Worm (Caenorhabditis elegans): Measurements from ENCODE around the gene rei-2.

rei-2 gene

DNA sequence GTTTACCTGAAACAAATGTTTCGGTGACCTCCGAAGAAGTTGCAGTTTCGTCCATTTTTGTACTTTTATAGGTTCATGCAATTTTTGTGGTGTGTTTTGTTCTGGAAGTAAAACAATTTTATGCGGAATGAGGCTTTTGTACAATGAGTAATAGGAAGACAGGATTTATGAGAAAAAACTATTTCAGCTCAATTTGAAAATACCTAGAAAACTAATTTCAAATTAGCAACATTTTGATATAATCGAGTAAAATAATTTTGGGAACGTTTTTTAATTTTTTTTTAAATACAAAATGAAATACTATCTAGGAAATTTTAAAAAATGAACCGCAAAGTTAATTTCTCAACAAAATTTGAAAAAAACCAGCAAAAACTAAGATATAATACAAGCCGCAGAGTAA lies at the start of gene rei-2:
Gene rei-2 (minus strand): TSS at position 101 of the 400 bp plus-strand sequence.
- TF ChIP-seq sea-1 (GFP tag; conservative IDR thresholded peaks at IDR 0.05) (no peak), hnd-1 (tag; optimal IDR thresholded peaks at IDR 0.05) (no peak), B0310.2 (tag; optimal IDR thresholded peaks at IDR 0.05) (no peak)

DNA sequence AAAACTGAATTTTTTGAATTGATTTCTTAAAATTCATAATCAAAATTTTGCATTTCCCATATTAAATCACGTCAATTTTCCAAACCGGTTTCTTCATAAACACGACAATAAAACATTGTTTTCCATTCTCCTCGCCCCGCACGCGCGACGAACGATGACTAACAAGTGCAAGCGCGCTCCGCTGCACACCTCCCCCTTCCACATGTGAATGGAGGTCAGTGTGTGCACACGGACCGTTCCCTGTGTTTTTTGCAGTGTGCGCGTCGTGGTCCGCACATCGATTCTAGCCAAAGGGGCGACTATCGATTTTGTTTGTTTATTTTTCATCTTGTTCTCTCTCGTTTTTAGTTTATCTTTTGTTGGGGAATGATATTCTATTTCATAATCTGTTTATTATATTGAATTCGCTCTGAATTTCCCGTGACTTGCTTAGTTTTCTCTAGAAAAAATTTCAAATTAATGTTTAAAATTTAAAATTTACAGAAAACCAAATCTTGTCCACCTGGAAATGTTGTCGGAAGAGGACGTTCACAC lies 40.6 kb upstream of the rei-2 start, which contains the start of gene snx-1:
Gene snx-1 (plus strand): TSS at position 484 of the 534 bp plus-strand sequence.
- TF ChIP-seq ets-7 (tag; optimal IDR thresholded peaks at IDR 0.05), result no peak
- peak; percentile 24 for TF ChIP-seq F13C5.2 (tag; optimal IDR thresholded peaks at IDR 0.05)
- TF ChIP-seq hmg-4 (GFP tag; optimal IDR thresholded peaks at IDR 0.05), result peak; percentile 60

DNA sequence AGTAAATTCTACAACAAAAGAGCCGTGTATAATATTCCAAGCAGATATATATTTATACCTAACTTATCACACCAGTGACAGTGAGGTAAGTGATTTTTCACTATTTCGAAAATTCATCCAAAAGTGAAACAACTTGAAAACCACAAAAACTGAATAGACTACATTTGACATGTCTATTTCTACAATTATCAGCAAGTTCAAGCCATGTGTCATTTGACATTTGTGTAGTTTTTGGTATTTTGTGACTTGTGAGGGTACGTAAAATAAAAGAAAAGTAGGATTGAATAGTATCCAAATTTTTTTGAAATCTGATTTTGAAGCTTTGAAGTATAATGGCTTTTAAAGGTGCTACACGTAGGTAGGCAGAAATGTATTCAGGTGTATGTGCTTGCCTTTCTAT lies 38.3 kb upstream of the rei-2 start:
- TF ChIP-seq tra-4 (tag; optimal IDR thresholded peaks at IDR 0.05), result no peak
- TF ChIP-seq F13C5.2 (tag; optimal IDR thresholded peaks at IDR 0.05), result no peak
- no peak for TF ChIP-seq pes-1 (GFP tag; IDR thresholded peaks at IDR 0.05)
- TF ChIP-seq ets-7 (tag; optimal IDR thresholded peaks at IDR 0.05), result no peak
- TF ChIP-seq sea-1 (GFP tag; conservative IDR thresholded peaks at IDR 0.05), result no peak
- TF ChIP-seq flt-1 (GFP tag; IDR thresholded peaks at IDR 0.05), result no peak
- TF ChIP-seq ama-1 (optimal IDR thresholded peaks at IDR 0.05), result no peak
- no peak for TF ChIP-seq tbx-11 (GFP tag; IDR thresholded peaks at IDR 0.05)
- TF ChIP-seq ceh-36 (tag; optimal IDR thresholded peaks at IDR 0.05), result no peak
- TF ChIP-seq hmg-4 (GFP tag; optimal IDR thresholded peaks at IDR 0.05), result no peak
- TF ChIP-seq tbx-37 (GFP tag; conservative IDR thresholded peaks at IDR 0.05), result no peak
- TF ChIP-seq aly-1 (tag; optimal IDR thresholded peaks at IDR 0.05), result no peak
- TF ChIP-seq hnd-1 (tag; optimal IDR thresholded peaks at IDR 0.05), result no peak
- TF ChIP-seq scrt-1 (GFP tag; IDR thresholded peaks at IDR 0.05), result no peak
- TF ChIP-seq hmbx-1 (tag; optimal IDR thresholded peaks at IDR 0.05), result no peak
- TF ChIP-seq ceh-13 (GFP tag; optimal IDR thresholded peaks at IDR 0.05), result no peak
- TF ChIP-seq B0310.2 (tag; optimal IDR thresholded peaks at IDR 0.05), result no peak

DNA sequence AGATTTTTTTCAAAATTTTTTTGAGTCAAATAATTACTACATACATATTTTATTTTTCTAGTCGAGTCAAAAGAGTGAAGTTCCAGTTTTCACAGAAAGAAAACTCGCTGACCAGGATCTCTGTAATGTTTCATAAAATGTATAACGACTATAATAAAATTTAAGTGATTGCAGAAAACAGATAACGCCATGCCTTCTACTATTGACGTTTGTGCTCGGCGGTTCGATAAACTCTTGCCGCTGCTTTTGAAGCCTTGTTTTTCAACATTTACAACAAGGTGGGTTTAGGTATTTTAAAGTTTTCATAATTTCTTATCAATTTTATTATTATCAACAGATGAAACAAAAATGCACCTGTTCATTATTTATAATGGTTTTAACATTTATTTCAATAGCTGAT lies 37.5 kb upstream of the rei-2 start, which contains the start of gene lmp-2:
Gene lmp-2 (plus strand): TSS at position 190 of the 400 bp plus-strand sequence.
- TF ChIP-seq pes-1 (GFP tag; IDR thresholded peaks at IDR 0.05) (no peak), aly-1 (tag; optimal IDR thresholded peaks at IDR 0.05) (no peak), scrt-1 (GFP tag; IDR thresholded peaks at IDR 0.05) (no peak)

DNA sequence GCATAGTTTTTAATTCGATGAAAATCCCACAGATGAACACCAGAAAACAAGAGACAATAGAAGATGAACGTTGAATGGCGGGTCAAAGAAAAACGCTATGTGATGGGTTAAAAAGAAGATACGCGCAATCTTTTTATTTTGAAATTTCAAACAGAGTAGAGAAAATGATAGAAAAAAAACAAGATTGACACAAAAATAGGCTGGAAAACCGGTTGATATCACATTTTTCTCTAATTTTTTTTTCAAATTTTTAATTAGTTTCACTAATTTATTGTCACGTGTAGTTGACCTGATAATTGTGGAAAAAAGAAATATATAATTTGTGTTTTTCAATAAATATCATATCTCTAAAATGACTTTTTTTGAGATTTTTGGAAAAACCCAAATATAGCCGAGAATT lies 36.2 kb upstream of the rei-2 start, which contains the start of gene C05D9.9:
Gene C05D9.9 (minus strand): TSS at position 101 of the 400 bp plus-strand sequence.
- TF ChIP-seq hnd-1 (tag; optimal IDR thresholded peaks at IDR 0.05) (no peak), ama-1 (optimal IDR thresholded peaks at IDR 0.05) (no peak), ceh-36 (tag; optimal IDR thresholded peaks at IDR 0.05) (no peak), scrt-1 (GFP tag; IDR thresholded peaks at IDR 0.05) (no peak), hmbx-1 (tag; optimal IDR thresholded peaks at IDR 0.05) (no peak), flt-1 (GFP tag; IDR thresholded peaks at IDR 0.05) (no peak), ceh-13 (GFP tag; optimal IDR thresholded peaks at IDR 0.05) (no peak), pes-1 (GFP tag; IDR thresholded peaks at IDR 0.05) (no peak), sea-1 (GFP tag; conservative IDR thresholded peaks at IDR 0.05) (no peak), tbx-37 (GFP tag; conservative IDR thresholded peaks at IDR 0.05) (no peak), B0310.2 (tag; optimal IDR thresholded peaks at IDR 0.05) (no peak), hmg-4 (GFP tag; optimal IDR thresholded peaks at IDR 0.05) (no peak), F13C5.2 (tag; optimal IDR thresholded peaks at IDR 0.05) (no peak), tbx-11 (GFP tag; IDR thresholded peaks at IDR 0.05) (no peak)

DNA sequence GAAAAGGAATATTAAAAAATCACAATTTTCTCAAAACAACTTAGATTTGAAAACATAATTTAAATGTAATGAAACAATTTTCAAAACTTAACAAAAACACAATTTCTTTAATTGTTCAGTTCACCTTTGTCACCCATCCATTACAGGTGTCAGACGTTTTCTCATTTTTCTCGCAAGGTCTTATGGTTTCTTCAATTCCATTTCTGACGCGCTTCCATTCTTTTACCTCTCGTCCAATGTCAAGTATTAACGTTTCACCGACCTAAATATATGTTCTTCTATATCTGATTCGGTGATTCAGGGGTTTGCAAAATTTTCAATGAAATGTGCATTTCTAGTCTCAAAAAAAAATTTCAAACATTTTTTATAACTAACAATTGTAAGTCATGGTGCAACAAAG lies 35.5 kb upstream of the rei-2 start:
- TF ChIP-seq ceh-13 (GFP tag; optimal IDR thresholded peaks at IDR 0.05) (no peak), F13C5.2 (tag; optimal IDR thresholded peaks at IDR 0.05) (no peak), aly-1 (tag; optimal IDR thresholded peaks at IDR 0.05) (no peak), hnd-1 (tag; optimal IDR thresholded peaks at IDR 0.05) (no peak), pes-1 (GFP tag; IDR thresholded peaks at IDR 0.05) (no peak), flt-1 (GFP tag; IDR thresholded peaks at IDR 0.05) (no peak), sea-1 (GFP tag; conservative IDR thresholded peaks at IDR 0.05) (no peak), ets-7 (tag; optimal IDR thresholded peaks at IDR 0.05) (no peak)

DNA sequence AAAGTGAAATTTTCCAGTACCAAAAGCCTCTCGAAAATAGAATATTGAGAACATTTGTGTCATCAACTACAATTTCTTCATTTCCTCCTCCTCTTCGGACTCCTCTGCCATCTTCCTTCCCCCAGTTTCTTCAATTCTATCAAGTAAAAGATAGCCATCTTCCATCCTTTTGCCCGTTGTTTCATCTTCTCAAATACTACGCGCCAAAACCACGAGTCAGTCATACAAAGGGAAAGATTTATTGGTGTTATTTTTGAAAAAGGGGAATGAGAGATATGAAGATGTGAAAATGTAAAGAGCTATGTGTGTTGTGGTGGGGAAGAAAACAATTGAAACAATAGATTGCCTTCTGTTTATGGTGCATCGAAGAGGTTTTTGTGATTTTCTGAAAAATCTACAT lies 34.2 kb upstream of the rei-2 start:
- TF ChIP-seq tbx-11 (GFP tag; IDR thresholded peaks at IDR 0.05) (no peak), hmbx-1 (tag; optimal IDR thresholded peaks at IDR 0.05) (no peak), aly-1 (tag; optimal IDR thresholded peaks at IDR 0.05) (no peak), sea-1 (GFP tag; conservative IDR thresholded peaks at IDR 0.05) (no peak), ceh-36 (tag; optimal IDR thresholded peaks at IDR 0.05) (no peak), F13C5.2 (tag; optimal IDR thresholded peaks at IDR 0.05) (no peak), hnd-1 (tag; optimal IDR thresholded peaks at IDR 0.05) (no peak), flt-1 (GFP tag; IDR thresholded peaks at IDR 0.05) (no peak), hmg-4 (GFP tag; optimal IDR thresholded peaks at IDR 0.05) (no peak)

DNA sequence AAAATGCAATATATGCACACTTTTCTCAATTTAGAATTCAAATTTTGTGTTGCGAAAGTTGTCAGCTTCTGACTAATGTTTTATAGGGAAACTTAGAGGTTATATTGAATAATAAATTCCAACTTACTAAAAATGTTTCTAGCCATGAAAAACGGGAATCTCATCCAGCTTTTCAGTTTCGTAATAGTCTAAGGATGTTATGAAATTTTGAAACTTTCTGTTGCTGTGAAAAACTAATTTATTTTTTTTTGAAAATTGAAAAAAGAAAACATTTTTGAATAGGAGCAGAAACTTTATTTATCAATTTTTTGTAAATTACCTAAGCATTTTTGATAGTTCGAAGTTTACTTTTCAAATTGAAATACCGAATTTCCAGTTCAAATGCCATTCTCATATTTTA lies 33.6 kb upstream of the rei-2 start:
- TF ChIP-seq tbx-37 (GFP tag; conservative IDR thresholded peaks at IDR 0.05) (no peak), hmbx-1 (tag; optimal IDR thresholded peaks at IDR 0.05) (no peak), hnd-1 (tag; optimal IDR thresholded peaks at IDR 0.05) (no peak)

DNA sequence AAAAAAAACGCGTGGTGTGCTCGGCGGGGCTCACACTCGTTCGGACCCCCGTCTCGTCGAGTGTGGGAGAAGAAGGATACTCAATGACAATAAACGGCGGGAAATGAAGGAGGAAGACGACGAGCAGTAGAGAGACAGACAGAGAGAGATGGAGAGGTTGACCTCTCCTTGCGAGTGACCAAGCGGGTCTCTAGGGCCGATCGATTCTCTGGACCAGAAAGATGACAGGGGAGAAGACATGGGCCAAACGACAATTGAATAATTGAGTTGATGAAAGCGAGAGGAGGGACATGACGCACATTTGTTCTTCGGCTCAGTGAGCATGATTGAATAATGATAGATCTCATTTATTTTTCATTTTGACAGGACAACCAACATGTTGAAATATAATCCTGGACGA lies 32.4 kb upstream of the rei-2 start:
- TF ChIP-seq pes-1 (GFP tag; IDR thresholded peaks at IDR 0.05) (no peak), flt-1 (GFP tag; IDR thresholded peaks at IDR 0.05) (peak; percentile 19; the same call in 1 of the 2 replicates), B0310.2 (tag; optimal IDR thresholded peaks at IDR 0.05) (no peak), sea-1 (GFP tag; conservative IDR thresholded peaks at IDR 0.05) (no peak), ceh-13 (GFP tag; optimal IDR thresholded peaks at IDR 0.05) (no peak), tbx-37 (GFP tag; conservative IDR thresholded peaks at IDR 0.05) (no peak), ama-1 (optimal IDR thresholded peaks at IDR 0.05) (no peak), tra-4 (tag; optimal IDR thresholded peaks at IDR 0.05) (no peak), ets-7 (tag; optimal IDR thresholded peaks at IDR 0.05) (no peak), hnd-1 (tag; optimal IDR thresholded peaks at IDR 0.05) (no peak), F13C5.2 (tag; optimal IDR thresholded peaks at IDR 0.05) (peak; percentile 54), hmg-4 (GFP tag; optimal IDR thresholded peaks at IDR 0.05) (peak; percentile 76), aly-1 (tag; optimal IDR thresholded peaks at IDR 0.05) (peak; percentile 72), scrt-1 (GFP tag; IDR thresholded peaks at IDR 0.05) (0 out of 2 replicates have a peak, but pooled peaks have one; percentile 49), hmbx-1 (tag; optimal IDR thresholded peaks at IDR 0.05) (no peak), ceh-36 (tag; optimal IDR thresholded peaks at IDR 0.05) (no peak), tbx-11 (GFP tag; IDR thresholded peaks at IDR 0.05) (no peak)

Measured in whole organism, early embryonic.